Fruit fly (Drosophila melanogaster): ENCODE measurements around the gene Ttc1.

Gene Ttc1

dm6 chr3R:16406618-16407017, 36.2 kb downstream of the Ttc1 start:
- no peak for TF ChIP-seq CG1620 (GFP tag; optimal IDR thresholded peaks at IDR 0.05)
- no peak for TF ChIP-seq CG7045 (GFP tag; optimal IDR thresholded peaks at IDR 0.05)
- TF ChIP-seq CG12768 (GFP tag; optimal IDR thresholded peaks at IDR 0.05) = no peak
- no peak for TF ChIP-seq CG7101 (tag; optimal IDR thresholded peaks at IDR 0.05)
- no peak for TF ChIP-seq CG11617 (GFP tag; optimal IDR thresholded peaks at IDR 0.05)
- no peak for TF ChIP-seq Mnt (GFP tag; optimal IDR thresholded peaks at IDR 0.05)
- TF ChIP-seq CG5204 (GFP tag; optimal IDR thresholded peaks at IDR 0.05) = no peak
- TF ChIP-seq toe (GFP tag; optimal IDR thresholded peaks at IDR 0.05) = no peak

DNA sequence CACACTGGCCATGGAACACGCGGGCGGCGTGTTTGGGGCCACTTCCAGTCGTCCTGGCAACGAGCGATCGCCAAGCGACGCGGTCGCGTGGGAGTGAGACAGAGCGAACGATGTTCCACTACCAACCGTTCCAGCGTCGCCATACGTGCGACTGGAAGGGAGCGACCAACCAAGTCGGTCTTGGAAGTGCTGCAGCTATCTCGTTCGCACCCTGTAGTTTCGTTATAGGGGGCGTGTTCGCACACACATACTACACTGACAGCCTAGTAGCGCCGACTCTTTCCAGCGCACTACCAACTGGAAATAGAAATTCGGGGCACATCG, 39.1 kb downstream of the Ttc1 start:
- TF ChIP-seq CG14711 (tag; optimal IDR thresholded peaks at IDR 0.05) (no peak), kay (GFP tag; ENCODE audit: borderline replicate concordance) (no peak), bab1 (GFP tag; optimal IDR thresholded peaks at IDR 0.05) (no peak), ovo (GFP tag; optimal IDR thresholded peaks at IDR 0.05) (no peak)

DNA sequence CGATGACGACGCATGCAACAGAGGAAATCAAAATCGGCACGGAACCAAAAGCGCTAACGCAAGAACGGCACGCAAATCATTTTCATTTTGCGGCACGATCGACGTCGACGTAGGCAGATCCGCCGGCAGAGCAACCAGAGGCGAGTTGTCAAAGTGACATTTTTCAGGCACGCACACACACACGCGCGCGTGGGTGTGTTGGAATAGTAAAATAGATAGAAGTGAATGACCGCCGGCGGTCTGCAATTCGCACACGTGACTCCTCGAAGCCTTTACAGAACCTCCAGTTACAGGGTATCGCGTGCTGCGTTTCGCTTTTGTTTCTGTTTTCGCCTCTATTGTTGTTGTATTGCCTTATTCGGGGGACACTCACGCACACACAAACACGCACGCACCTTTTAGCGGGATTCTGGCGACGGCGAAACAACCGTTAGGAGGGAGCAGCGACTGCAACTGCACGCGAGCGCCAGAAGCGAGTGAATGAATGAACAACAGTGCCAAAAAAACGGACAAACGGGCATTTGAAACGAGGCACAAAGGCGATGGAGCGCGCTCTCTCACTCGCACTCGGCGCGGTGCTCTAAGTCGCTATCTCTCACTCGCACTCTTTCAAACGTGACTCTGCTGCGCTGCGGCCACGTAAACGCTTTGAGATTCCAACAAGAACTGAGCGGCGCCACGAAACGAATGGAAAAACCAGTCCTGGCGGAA, 39.6 kb downstream of the Ttc1 start, which contains the start of gene ss:
Gene ss (minus strand): TSS at position 668 of the 711 bp plus-strand sequence.
- no peak for TF ChIP-seq Crg-1 (GFP tag; optimal IDR thresholded peaks at IDR 0.05)
- no peak for TF ChIP-seq CG1620 (GFP tag; optimal IDR thresholded peaks at IDR 0.05)
- no peak for TF ChIP-seq CG11617 (GFP tag; optimal IDR thresholded peaks at IDR 0.05)
- no peak for TF ChIP-seq pad (GFP tag; optimal IDR thresholded peaks at IDR 0.05)
- TF ChIP-seq Clk (GFP tag; optimal IDR thresholded peaks at IDR 0.05) = no peak
- no peak for TF ChIP-seq CG7101 (tag; optimal IDR thresholded peaks at IDR 0.05)
- TF ChIP-seq Hr96 (GFP tag; optimal IDR thresholded peaks at IDR 0.05) = no peak
- TF ChIP-seq CG5204 (GFP tag; optimal IDR thresholded peaks at IDR 0.05) = no peak
- TF ChIP-seq kay (GFP tag; ENCODE audit: borderline replicate concordance) = no peak
- no peak for TF ChIP-seq ovo (GFP tag; optimal IDR thresholded peaks at IDR 0.05)
- no peak for TF ChIP-seq CG12768 (GFP tag; optimal IDR thresholded peaks at IDR 0.05)
- TF ChIP-seq CG33017 (tag; optimal IDR thresholded peaks at IDR 0.05) = no peak
- TF ChIP-seq toe (GFP tag; optimal IDR thresholded peaks at IDR 0.05) = no peak
- TF ChIP-seq CG14711 (tag; optimal IDR thresholded peaks at IDR 0.05) = no peak
- no peak for TF ChIP-seq Mnt (GFP tag; optimal IDR thresholded peaks at IDR 0.05)
- TF ChIP-seq cnc (optimal IDR thresholded peaks at IDR 0.05) = no peak

DNA sequence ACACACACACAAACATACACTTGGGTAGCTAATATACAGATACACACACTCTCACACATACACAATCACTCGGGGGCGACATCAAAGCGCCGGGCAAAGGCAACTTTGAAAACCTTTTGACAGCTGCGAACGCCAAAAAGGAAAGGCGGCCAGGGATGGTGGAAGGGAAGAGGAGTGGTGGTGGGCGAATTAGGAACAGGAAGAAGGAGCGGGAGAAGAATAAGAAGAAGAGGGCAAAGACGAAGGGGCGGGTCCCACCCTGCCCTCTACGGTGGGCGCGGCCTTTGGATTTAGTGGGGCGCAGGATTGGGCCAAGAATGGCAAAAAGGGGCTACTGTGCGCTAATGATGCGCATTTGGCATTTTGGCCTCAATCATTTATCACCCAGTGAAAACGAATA, 46.2 kb downstream of the Ttc1 start:
- TF ChIP-seq CG7045 (GFP tag; optimal IDR thresholded peaks at IDR 0.05) (no peak), Clk (GFP tag; optimal IDR thresholded peaks at IDR 0.05) (no peak), cic (GFP tag; optimal IDR thresholded peaks at IDR 0.05) (no peak), CG33017 (tag; optimal IDR thresholded peaks at IDR 0.05) (no peak)

DNA sequence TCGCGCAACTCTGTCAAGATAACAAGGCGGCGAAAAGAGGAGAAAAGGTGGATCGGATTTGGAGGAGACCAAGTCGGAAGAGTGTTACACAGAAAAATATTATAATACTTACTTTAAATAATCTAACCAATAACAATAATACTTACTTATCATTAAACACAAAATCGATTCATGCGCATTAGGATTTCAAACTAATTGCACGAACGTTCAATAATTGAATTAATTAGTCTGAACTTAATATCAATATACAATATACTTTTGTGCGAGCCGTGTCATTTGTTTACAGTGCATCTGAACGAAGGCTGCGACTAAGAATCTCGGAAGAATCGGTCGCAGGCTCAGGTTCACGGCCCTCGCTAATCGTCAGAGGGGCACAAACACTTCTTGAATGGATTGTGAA, 47.4 kb downstream of the Ttc1 start:
- TF ChIP-seq CG5204 (GFP tag; optimal IDR thresholded peaks at IDR 0.05) (no peak), cnc (optimal IDR thresholded peaks at IDR 0.05) (no peak), Hr96 (GFP tag; optimal IDR thresholded peaks at IDR 0.05) (no peak), toe (GFP tag; optimal IDR thresholded peaks at IDR 0.05) (no peak), tj (GFP tag; optimal IDR thresholded peaks at IDR 0.05) (no peak), ovo (GFP tag; optimal IDR thresholded peaks at IDR 0.05) (no peak), Crg-1 (GFP tag; optimal IDR thresholded peaks at IDR 0.05) (no peak), cic (GFP tag; optimal IDR thresholded peaks at IDR 0.05) (no peak), CG1620 (GFP tag; optimal IDR thresholded peaks at IDR 0.05) (no peak), CG33017 (tag; optimal IDR thresholded peaks at IDR 0.05) (no peak), CG7101 (tag; optimal IDR thresholded peaks at IDR 0.05) (no peak), Clk (GFP tag; optimal IDR thresholded peaks at IDR 0.05) (no peak), bab1 (GFP tag; optimal IDR thresholded peaks at IDR 0.05) (no peak), CG11617 (GFP tag; optimal IDR thresholded peaks at IDR 0.05) (no peak), pad (GFP tag; optimal IDR thresholded peaks at IDR 0.05) (no peak), CG14711 (tag; optimal IDR thresholded peaks at IDR 0.05) (no peak), Mnt (GFP tag; optimal IDR thresholded peaks at IDR 0.05) (no peak), CG7045 (GFP tag; optimal IDR thresholded peaks at IDR 0.05) (no peak)

- TF ChIP-seq kay (GFP tag; ENCODE audit: borderline replicate concordance) (no peak), ovo (GFP tag; optimal IDR thresholded peaks at IDR 0.05) (no peak), cic (GFP tag; optimal IDR thresholded peaks at IDR 0.05) (no peak), CG1620 (GFP tag; optimal IDR thresholded peaks at IDR 0.05) (no peak), CG14711 (tag; optimal IDR thresholded peaks at IDR 0.05) (no peak), CG5204 (GFP tag; optimal IDR thresholded peaks at IDR 0.05) (no peak), CG12768 (GFP tag; optimal IDR thresholded peaks at IDR 0.05) (no peak), Mnt (GFP tag; optimal IDR thresholded peaks at IDR 0.05) (no peak), cnc (optimal IDR thresholded peaks at IDR 0.05) (no peak), toe (GFP tag; optimal IDR thresholded peaks at IDR 0.05) (no peak), Crg-1 (GFP tag; optimal IDR thresholded peaks at IDR 0.05) (no peak), CG11617 (GFP tag; optimal IDR thresholded peaks at IDR 0.05) (no peak), CG7045 (GFP tag; optimal IDR thresholded peaks at IDR 0.05) (no peak), pad (GFP tag; optimal IDR thresholded peaks at IDR 0.05) (no peak), tj (GFP tag; optimal IDR thresholded peaks at IDR 0.05) (no peak), CG33017 (tag; optimal IDR thresholded peaks at IDR 0.05) (no peak), CG7101 (tag; optimal IDR thresholded peaks at IDR 0.05) (no peak), bab1 (GFP tag; optimal IDR thresholded peaks at IDR 0.05) (no peak)
Observed at dm6 chr3R:16394531-16394930, 48.3 kb downstream of the Ttc1 start.

Data from whole organism, adult.